Worm (Caenorhabditis elegans) whole organism, L1 larva: ENCODE results near the gene fars-3.
A peak's percentile ranks its signal among the peaks of the same experiment; 100 is the strongest.

Source experiments
- C04F5.9 ChIP-seq: sonication (generic microtip); optimal IDR thresholded peaks from 2 replicates; lab custom pipeline; 2016; ENCODE audit warnings: missing genetic modification characterization, missing compliant biosample characterization
- F16B12.6 ChIP-seq: fragments of 150-350 bp; optimal IDR thresholded peaks from 2 replicates; lab custom pipeline; 2014; ENCODE audit warnings: missing biosample characterization, missing genetic modification characterization
- aha-1 ChIP-seq: fragments of 150-350 bp; optimal IDR thresholded peaks from 2 replicates; lab custom pipeline; 2014; ENCODE audit warnings: missing biosample characterization, missing genetic modification characterization
- alr-1 ChIP-seq: fragments of 200-800 bp; sonication (Bioruptor generic); optimal IDR thresholded peaks from 2 replicates; lab custom pipeline; 2018; ENCODE audit warnings: borderline replicate concordance, mild to moderate bottlenecking, missing genetic modification characterization, missing compliant biosample characterization
- aly-2 ChIP-seq: fragments of 150-350 bp; optimal IDR thresholded peaks from 2 replicates; lab custom pipeline; 2014; ENCODE audit warnings: missing biosample characterization, missing genetic modification characterization
- ceh-63 ChIP-seq: fragments of 200-800 bp; sonication (Bioruptor generic); optimal IDR thresholded peaks from 2 replicates; lab custom pipeline; 2018; ENCODE audit warnings: mild to moderate bottlenecking, missing genetic modification characterization, missing compliant biosample characterization
- ceh-88 ChIP-seq: fragments of 200-800 bp; sonication (Bioruptor generic); IDR thresholded peaks from 2 replicates; pipeline ENCODE4 v1.3.6; 2022; ENCODE audit warnings: missing genetic modification characterization, missing compliant biosample characterization
- ceh-90 ChIP-seq: sonication (generic microtip); optimal IDR thresholded peaks from 2 replicates; lab custom pipeline; 2016; ENCODE audit warnings: missing genetic modification characterization, missing compliant biosample characterization
- ces-1 ChIP-seq: fragments of 150-350 bp; optimal IDR thresholded peaks from 2 replicates; lab custom pipeline; 2014; ENCODE audit warnings: missing biosample characterization, missing genetic modification reagents, missing genetic modification characterization
- dpl-1 ChIP-seq, 3 experiments: fragments of 150-350 bp in 2 of 3; sonication (generic microtip) in 1 of 3; optimal IDR thresholded peaks; 2 replicates each; lab custom pipeline; 2014 to 2017; ENCODE audit warnings: missing biosample characterization in 3 of 3, missing genetic modification characterization in 3 of 3, missing genetic modification reagents in 3 of 3
- efl-1 ChIP-seq, 4 experiments: fragments of 150-350 bp; optimal IDR thresholded peaks in 3 of 4; peaks in 1 of 4; 1 replicate in 1 of 4; 2 replicates in 3 of 4; lab custom pipeline; 2014; ENCODE audit warnings: missing biosample characterization in 2 of 4, missing genetic modification characterization in 2 of 4, missing genetic modification reagents in 2 of 4
- efl-3 ChIP-seq: fragments of 200-800 bp; sonication (Bioruptor generic); optimal IDR thresholded peaks from 2 replicates; lab custom pipeline; 2018; ENCODE audit warnings: mild to moderate bottlenecking, missing genetic modification characterization, missing compliant biosample characterization
- ets-5 ChIP-seq: fragments of 200-800 bp; sonication (Bioruptor generic); IDR thresholded peaks from 2 replicates; pipeline ENCODE4 v1.3.6; 2022; ENCODE audit warnings: missing genetic modification characterization, missing compliant biosample characterization
- fkh-4 ChIP-seq: sonication (generic microtip); optimal IDR thresholded peaks from 2 replicates; lab custom pipeline; 2016; ENCODE audit warnings: missing compliant biosample characterization, missing genetic modification characterization, borderline replicate concordance
- grh-1 ChIP-seq: fragments of 200-800 bp; sonication (Bioruptor generic); IDR thresholded peaks from 2 replicates; pipeline ENCODE4 v1.3.6; 2022; ENCODE audit warnings: missing genetic modification reagents, missing genetic modification characterization, missing compliant biosample characterization
- hlh-17 ChIP-seq: fragments of 200-800 bp; sonication (Bioruptor generic); optimal IDR thresholded peaks from 2 replicates; lab custom pipeline; 2018; ENCODE audit warnings: missing genetic modification characterization, mild to moderate bottlenecking, missing compliant biosample characterization, moderate library complexity, borderline replicate concordance
- hpl-2 ChIP-seq: fragments of 150-350 bp; optimal IDR thresholded peaks from 2 replicates; lab custom pipeline; 2014; ENCODE audit warnings: missing biosample characterization, missing genetic modification reagents, missing genetic modification characterization
- isw-1 ChIP-seq: fragments of 200-800 bp; sonication (Bioruptor generic); IDR thresholded peaks from 2 replicates; pipeline ENCODE4 v1.3.6; 2022; ENCODE audit warnings: missing genetic modification characterization, missing compliant biosample characterization
- lin-14 ChIP-seq: fragments of 200-800 bp; sonication (Bioruptor generic); optimal IDR thresholded peaks from 2 replicates; lab custom pipeline; 2018; ENCODE audit warnings: mild to moderate bottlenecking, missing genetic modification characterization, moderate library complexity, missing compliant biosample characterization
- lin-15B ChIP-seq: fragments of 150-350 bp; sonication (generic microtip); optimal IDR thresholded peaks from 3 replicates; lab custom pipeline; 2014; ENCODE audit warnings: missing biosample characterization, missing genetic modification characterization
- lin-35 ChIP-seq, 2 experiments: fragments of 150-350 bp; optimal IDR thresholded peaks; 2 replicates each; lab custom pipeline; 2014; ENCODE audit warnings: missing biosample characterization in 2 of 2, missing genetic modification characterization in 2 of 2, missing genetic modification reagents in 2 of 2
- lir-3 ChIP-seq: sonication (generic microtip); optimal IDR thresholded peaks from 2 replicates; lab custom pipeline; 2016; ENCODE audit warnings: mild to moderate bottlenecking, missing genetic modification characterization, moderate library complexity, missing compliant biosample characterization; ENCODE audit not compliant: poor library complexity
- lsy-2 ChIP-seq, 2 experiments: fragments of 150-350 bp; optimal IDR thresholded peaks; 2 replicates each; lab custom pipeline; 2014; ENCODE audit warnings: missing biosample characterization in 2 of 2, missing genetic modification characterization in 2 of 2
- mdl-1 ChIP-seq, 2 experiments: fragments of 150-350 bp; optimal IDR thresholded peaks; 2 replicates each; lab custom pipeline; 2014 to 2017; ENCODE audit warnings: missing biosample characterization in 2 of 2, missing genetic modification characterization in 2 of 2, inconsistent platforms in 1 of 2
- mep-1 ChIP-seq: fragments of 150-350 bp; optimal IDR thresholded peaks from 2 replicates; lab custom pipeline; 2014; ENCODE audit warnings: missing biosample characterization, missing genetic modification characterization
- nhr-12 ChIP-seq: sonication (generic microtip); optimal IDR thresholded peaks from 2 replicates; lab custom pipeline; 2017; ENCODE audit warnings: missing biosample characterization, missing genetic modification characterization
- nhr-19 ChIP-seq: fragments of 200-800 bp; sonication (Bioruptor generic); conservative IDR thresholded peaks from 2 replicates; pipeline ENCODE4 v1.3.6; 2022; ENCODE audit warnings: missing genetic modification characterization, missing compliant biosample characterization
- nhr-20 ChIP-seq: sonication (generic microtip); optimal IDR thresholded peaks from 2 replicates; lab custom pipeline; 2016; ENCODE audit warnings: mild to moderate bottlenecking, missing genetic modification characterization, missing compliant biosample characterization
- nhr-47 ChIP-seq: sonication (generic microtip); optimal IDR thresholded peaks from 2 replicates; lab custom pipeline; 2016; ENCODE audit warnings: mild to moderate bottlenecking, missing genetic modification characterization, moderate library complexity, missing compliant biosample characterization
- nhr-71 ChIP-seq: sonication (generic microtip); optimal IDR thresholded peaks from 2 replicates; lab custom pipeline; 2016; ENCODE audit warnings: mild to moderate bottlenecking, missing genetic modification characterization, moderate library complexity, missing compliant biosample characterization
- nhr-76 ChIP-seq: sonication (generic microtip); optimal IDR thresholded peaks from 2 replicates; lab custom pipeline; 2017; ENCODE audit warnings: missing biosample characterization, missing genetic modification characterization
- nhr-84 ChIP-seq: sonication (generic microtip); optimal IDR thresholded peaks from 2 replicates; lab custom pipeline; 2017; ENCODE audit warnings: missing biosample characterization, missing genetic modification characterization
- nhr-85 ChIP-seq: sonication (generic microtip); peaks from one replicate; lab custom pipeline; 2016; ENCODE audit warnings: missing genetic modification characterization, inconsistent platforms, missing compliant biosample characterization
- nhr-90 ChIP-seq: sonication (generic microtip); optimal IDR thresholded peaks from 2 replicates; lab custom pipeline; 2016; ENCODE audit warnings: mild to moderate bottlenecking, missing genetic modification characterization, missing compliant biosample characterization; ENCODE audit not compliant: poor library complexity
- pag-3 ChIP-seq: sonication (generic microtip); optimal IDR thresholded peaks from 2 replicates; lab custom pipeline; 2017; ENCODE audit warnings: missing genetic modification characterization, mild to moderate bottlenecking, missing compliant biosample characterization, antibody characterized with exemption, borderline replicate concordance; ENCODE audit not compliant: insufficient read depth
- pax-3 ChIP-seq: fragments of 200-800 bp; sonication (Bioruptor generic); optimal IDR thresholded peaks from 2 replicates; lab custom pipeline; 2018; ENCODE audit warnings: mild to moderate bottlenecking, missing genetic modification characterization, moderate library complexity, missing compliant biosample characterization
- rnt-1 ChIP-seq: sonication (generic microtip); optimal IDR thresholded peaks from 2 replicates; lab custom pipeline; 2016; ENCODE audit warnings: mild to moderate bottlenecking, missing genetic modification characterization, moderate library complexity, missing compliant biosample characterization
- snpc-4 ChIP-seq: fragments of 150-350 bp; optimal IDR thresholded peaks from 2 replicates; lab custom pipeline; 2014; ENCODE audit warnings: missing biosample characterization, missing genetic modification characterization
- swsn-7 ChIP-seq: sonication (generic microtip); optimal IDR thresholded peaks from 2 replicates; lab custom pipeline; 2016; ENCODE audit warnings: missing genetic modification characterization, missing compliant biosample characterization
- tbx-2 ChIP-seq: sonication (generic microtip); optimal IDR thresholded peaks from 2 replicates; lab custom pipeline; 2016; ENCODE audit warnings: missing genetic modification characterization, missing compliant biosample characterization
- tlp-1 ChIP-seq: fragments of 150-350 bp; optimal IDR thresholded peaks from 2 replicates; lab custom pipeline; 2014; ENCODE audit warnings: missing biosample characterization, missing genetic modification characterization
- unc-130 ChIP-seq: fragments of 150-350 bp; optimal IDR thresholded peaks from 2 replicates; lab custom pipeline; 2017; ENCODE audit warnings: missing biosample characterization, missing genetic modification characterization, inconsistent platforms
- unc-30 ChIP-seq: sonication (generic microtip); optimal IDR thresholded peaks from 2 replicates; lab custom pipeline; 2017; ENCODE audit warnings: missing biosample characterization, missing genetic modification characterization
- unc-98 ChIP-seq: fragments of 200-800 bp; sonication (Bioruptor generic); IDR thresholded peaks from 2 replicates; pipeline ENCODE4 v1.3.6; 2022; ENCODE audit warnings: missing genetic modification characterization, missing compliant biosample characterization
- vab-15 ChIP-seq: sonication (generic microtip); optimal IDR thresholded peaks from 2 replicates; lab custom pipeline; 2017; ENCODE audit warnings: missing genotype, mild to moderate bottlenecking, missing genetic modification characterization, missing compliant biosample characterization
- zip-4 ChIP-seq: fragments of 200-800 bp; sonication (Bioruptor generic); optimal IDR thresholded peaks from 2 replicates; lab custom pipeline; 2018; ENCODE audit warnings: mild to moderate bottlenecking, missing genetic modification characterization, moderate library complexity, missing compliant biosample characterization
- ztf-11 ChIP-seq, 2 experiments: sonication (generic microtip); optimal IDR thresholded peaks; 2 replicates each; lab custom pipeline; 2016 to 2017; ENCODE audit warnings: missing genetic modification characterization in 2 of 2, missing biosample characterization in 1 of 2, missing compliant biosample characterization in 1 of 2
- ztf-4 ChIP-seq: fragments of 150-350 bp; optimal IDR thresholded peaks from 2 replicates; lab custom pipeline; 2014; ENCODE audit warnings: missing biosample characterization, missing genetic modification characterization

Gene fars-3

ce11 chrII:8496184-8496583, 31.5 kb downstream of the fars-3 start (continued):
- TF ChIP-seq nhr-12 (tag; lab: Kevin White, UChicago) (no peak), mep-1 (tag; lab: Kevin White, UChicago) (no peak), unc-130 (tag; lab: Kevin White, UChicago) (no peak), hpl-2 (GFP tag; lab: Kevin White, UChicago) (no peak), grh-1 (GFP tag; lab: Robert Waterston, UW) (no peak), nhr-76 (tag; lab: Kevin White, UChicago) (no peak), ces-1 (GFP tag; lab: Kevin White, UChicago) (no peak), ztf-11 (tag; optimal IDR thresholded peaks at IDR 0.05; lab: Kevin White, UChicago) (no peak), pax-3 (tag; lab: Kevin White, UChicago) (no peak), nhr-19 (0 out of 2 replicates have a peak, but pooled peaks have one; percentile 31), lin-14 (GFP tag; lab: Kevin White, UChicago) (peak; percentile 74), snpc-4 (tag; lab: Kevin White, UChicago) (no peak), nhr-90 (tag; lab: Kevin White, UChicago) (no peak), aha-1 (tag; lab: Kevin White, UChicago) (no peak), unc-98 (GFP tag; lab: Robert Waterston, UW) (no peak), lsy-2 (tag; optimal IDR thresholded peaks at IDR 0.05; lab: Kevin White, UChicago) (peak in 1 of 2 experiments; percentile 25), alr-1 (tag; lab: Kevin White, UChicago) (no peak), lir-3 (tag; lab: Kevin White, UChicago) (no peak), nhr-85 (tag; lab: Kevin White, UChicago) (no peak), aly-2 (tag; lab: Kevin White, UChicago) (no peak), C04F5.9 (no peak)
- TF ChIP-seq, all 84 proteins: peak for 6

- no peak for TF ChIP-seq nhr-71 (tag; lab: Kevin White, UChicago)
- no peak for TF ChIP-seq F16B12.6 (tag; lab: Kevin White, UChicago)
- no peak for TF ChIP-seq hlh-17
- TF ChIP-seq lsy-2 (tag; optimal IDR thresholded peaks at IDR 0.05; lab: Kevin White, UChicago): no peak
- no peak for TF ChIP-seq fkh-4
- no peak for TF ChIP-seq lin-35 (GFP tag; optimal IDR thresholded peaks at IDR 0.05; lab: Kevin White, UChicago)
- no peak for TF ChIP-seq nhr-47 (tag; lab: Kevin White, UChicago)
- no peak for TF ChIP-seq ztf-4 (tag; lab: Kevin White, UChicago)
- no peak for TF ChIP-seq tlp-1 (tag; lab: Kevin White, UChicago)
- TF ChIP-seq zip-4 (GFP tag; lab: Kevin White, UChicago): no peak
Observed at ce11 chrII:8498173-8498572, 33.5 kb downstream of the fars-3 start.

- TF ChIP-seq dpl-1 (GFP tag; optimal IDR thresholded peaks at IDR 0.05; lab: Kevin White, UChicago) (no peak), ceh-90 (tag; lab: Kevin White, UChicago) (no peak), rnt-1 (peak; percentile 74), pag-3 (tag; lab: Kevin White, UChicago) (peak; percentile 55), mdl-1 (tag; optimal IDR thresholded peaks at IDR 0.05; lab: Kevin White, UChicago) (no peak), lir-3 (tag; lab: Kevin White, UChicago) (no peak), unc-30 (no peak), lsy-2 (tag; optimal IDR thresholded peaks at IDR 0.05; lab: Kevin White, UChicago) (peak in 1 of 2 experiments; percentile 34), unc-98 (GFP tag; lab: Robert Waterston, UW) (no peak), tbx-2 (tag; lab: Kevin White, UChicago) (peak; percentile 13), isw-1 (GFP tag; lab: Robert Waterston, UW) (no peak), swsn-7 (tag; lab: Kevin White, UChicago) (no peak), efl-1 (optimal IDR thresholded peaks at IDR 0.05; lab: Kevin White, UChicago) (no peak), efl-1 (GFP tag; optimal IDR thresholded peaks at IDR 0.05 in 1 of 2; lab: Kevin White, UChicago) (no peak), nhr-20 (peak; percentile 31), aly-2 (tag; lab: Kevin White, UChicago) (no peak), efl-3 (GFP tag; lab: Kevin White, UChicago) (no peak), ceh-63 (GFP tag; lab: Kevin White, UChicago) (no peak), lin-15B (no peak), ceh-88 (no peak), ets-5 (GFP tag; lab: Robert Waterston, UW) (no peak), alr-1 (tag; lab: Kevin White, UChicago) (no peak), mep-1 (tag; lab: Kevin White, UChicago) (no peak), vab-15 (no peak), nhr-84 (tag; lab: Kevin White, UChicago) (no peak), nhr-76 (tag; lab: Kevin White, UChicago) (no peak), ztf-11 (tag; optimal IDR thresholded peaks at IDR 0.05; lab: Kevin White, UChicago) (no peak)
Observed at ce11 chrII:8499021-8499420, 34.4 kb downstream of the fars-3 start.
